Fruit fly (Drosophila melanogaster) S2 (cell line): ENCODE data around the gene dunk.

Source experiments
- CG8478 ChIP-seq: fragments of >200 bp; optimal IDR thresholded peaks from 2 replicates; lab custom pipeline; 2018
- CTCF ChIP-seq, 2 experiments: fragments of >200 bp; optimal IDR thresholded peaks; 2 replicates each; lab custom pipeline; 2018

- TF ChIP-seq CG8478 (lab: Kevin White, UChicago), result no peak
- no peak for TF ChIP-seq CTCF (optimal IDR thresholded peaks at IDR 0.05; lab: Kevin White, UChicago)
Measured at dm6 chr2L:22134091-22134730, 17.2 kb upstream of the dunk start.
